Fruit fly (Drosophila melanogaster) whole organism, wandering third instar larva: ENCODE results near the gene CG2211.
A peak's percentile ranks its signal among the peaks of the same experiment; 100 is the strongest.

ENCODE experiments used
- Abd-B ChIP-seq: fragments of >200 bp; optimal IDR thresholded peaks from 2 replicates; lab custom pipeline; 2017; ENCODE audit warnings: missing biosample characterization, missing genetic modification characterization
- CG32264 ChIP-seq: fragments of 200-800 bp; sonication (Bioruptor generic); optimal IDR thresholded peaks from 2 replicates; lab custom pipeline; 2016; ENCODE audit warnings: missing biosample characterization, missing genetic modification characterization
- CG9705 ChIP-seq: fragments of 200-800 bp; sonication (Bioruptor generic); optimal IDR thresholded peaks from 2 replicates; lab custom pipeline; 2018; ENCODE audit warnings: missing biosample characterization, mild to moderate bottlenecking, missing genetic modification characterization
- CrebA ChIP-seq: fragments of 200-800 bp; sonication (Bioruptor generic); optimal IDR thresholded peaks from 2 replicates; lab custom pipeline; 2016; ENCODE audit warnings: missing biosample characterization, mild to moderate bottlenecking, missing genetic modification characterization, borderline replicate concordance
- Dif ChIP-seq: fragments of 200-275, 200-300 bp; sonication (Bioruptor generic); optimal IDR thresholded peaks from 2 replicates; lab custom pipeline; 2018; ENCODE audit warnings: missing biosample characterization, missing genetic modification characterization; ENCODE audit not compliant: partially characterized antibody
- GATAd ChIP-seq: sonication (Bioruptor generic); optimal IDR thresholded peaks from 2 replicates; lab custom pipeline; 2016; ENCODE audit warnings: missing biosample characterization, missing genetic modification characterization
- HLH106 ChIP-seq: fragments of 200-800 bp; optimal IDR thresholded peaks from 3 replicates; lab custom pipeline; 2019; ENCODE audit warnings: missing biosample characterization, mild to moderate bottlenecking, missing genetic modification characterization, moderate library complexity
- Hnf4 ChIP-seq: fragments of 200-800 bp; sonication (Bioruptor generic); optimal IDR thresholded peaks from 2 replicates; lab custom pipeline; 2016; ENCODE audit warnings: missing biosample characterization, mild to moderate bottlenecking, missing genetic modification characterization
- Hr78 ChIP-seq: fragments of >200 bp; optimal IDR thresholded peaks from 2 replicates; lab custom pipeline; 2017; ENCODE audit warnings: missing biosample characterization, missing genetic modification characterization
- Hr83 ChIP-seq: fragments of 200-300 bp; sonication (Bioruptor generic); optimal IDR thresholded peaks from 2 replicates; lab custom pipeline; 2016; ENCODE audit warnings: missing biosample characterization, mild to moderate bottlenecking, missing genetic modification characterization, moderate library complexity; ENCODE audit not compliant: poor library complexity, severe bottlenecking
- Jra ChIP-seq: sonication (Bioruptor generic); optimal IDR thresholded peaks from 2 replicates; lab custom pipeline; 2016; ENCODE audit warnings: missing biosample characterization, missing genetic modification characterization
- Mio ChIP-seq: sonication (Bioruptor generic); optimal IDR thresholded peaks from 2 replicates; lab custom pipeline; 2016; ENCODE audit warnings: missing biosample characterization, missing genetic modification characterization
- Myc ChIP-seq: fragments of >200 bp; optimal IDR thresholded peaks from 2 replicates; lab custom pipeline; 2017
- N ChIP-seq: fragments of >200 bp; optimal IDR thresholded peaks from 2 replicates; lab custom pipeline; 2018; ENCODE audit warnings: missing biosample characterization, missing external identifiers, missing genetic modification characterization
- OdsH ChIP-seq: fragments of 200-800 bp; sonication (Bioruptor generic); optimal IDR thresholded peaks from 2 replicates; lab custom pipeline; 2016; ENCODE audit warnings: missing biosample characterization, mild to moderate bottlenecking, missing genetic modification characterization
- Rel ChIP-seq, 2 experiments: fragments of 200-800 bp; sonication (Bioruptor generic) in 1 of 2; optimal IDR thresholded peaks; 2 replicates in 1 of 2; 3 replicates in 1 of 2; lab custom pipeline; 2016 to 2019; ENCODE audit warnings: mild to moderate bottlenecking in 2 of 2, missing biosample characterization in 2 of 2, missing genetic modification characterization in 2 of 2, moderate library complexity in 1 of 2
- Sp1 ChIP-seq: fragments of 200-800 bp; sonication (Bioruptor generic); optimal IDR thresholded peaks from 3 replicates; lab custom pipeline; 2019; ENCODE audit warnings: missing biosample characterization, mild to moderate bottlenecking, missing genetic modification characterization, moderate library complexity
- br ChIP-seq: fragments of 200-800 bp; sonication (Bioruptor generic); optimal IDR thresholded peaks from 2 replicates; lab custom pipeline; 2016; ENCODE audit warnings: missing biosample characterization, missing genetic modification characterization
- brk ChIP-seq: fragments of 200-800 bp; sonication (Bioruptor generic); optimal IDR thresholded peaks from 2 replicates; lab custom pipeline; 2016; ENCODE audit warnings: missing biosample characterization, mild to moderate bottlenecking, missing genetic modification characterization
- dl ChIP-seq, 2 experiments: fragments of 175-275, 200-275 bp in 1 of 2; fragments of 200-275 bp in 1 of 2; sonication (Bioruptor generic); optimal IDR thresholded peaks; lab custom pipeline; 2018; ENCODE audit warnings: mild to moderate bottlenecking in 2 of 2, missing biosample characterization in 2 of 2, missing genetic modification characterization in 2 of 2, moderate library complexity in 2 of 2; ENCODE audit not compliant: partially characterized antibody in 2 of 2, insufficient read depth in 1 of 2
- dmrt93B ChIP-seq: fragments of 200-800 bp; sonication (Bioruptor generic); optimal IDR thresholded peaks from 2 replicates; lab custom pipeline; 2018; ENCODE audit warnings: missing biosample characterization, mild to moderate bottlenecking, missing genetic modification characterization
- dsf ChIP-seq: sonication (Bioruptor generic); optimal IDR thresholded peaks from 2 replicates; lab custom pipeline; 2016; ENCODE audit warnings: missing biosample characterization, missing genetic modification characterization, borderline replicate concordance
- ey ChIP-seq: fragments of 200-800 bp; sonication (Bioruptor generic); optimal IDR thresholded peaks from 2 replicates; lab custom pipeline; 2016; ENCODE audit warnings: missing biosample characterization, missing genetic modification characterization
- foxo ChIP-seq, 2 experiments: fragments of 200-800 bp; sonication (Bioruptor generic); optimal IDR thresholded peaks; 2 replicates in 1 of 2; 3 replicates in 1 of 2; lab custom pipeline; 2016 to 2017; ENCODE audit warnings: missing biosample characterization in 2 of 2, missing genetic modification characterization in 2 of 2
- fru ChIP-seq: fragments of 200-800 bp; sonication (Bioruptor generic); optimal IDR thresholded peaks from 3 replicates; lab custom pipeline; 2016; ENCODE audit warnings: missing biosample characterization, mild to moderate bottlenecking, missing genetic modification characterization
- h ChIP-seq: fragments of 200-800 bp; sonication (Bioruptor generic); optimal IDR thresholded peaks from 3 replicates; lab custom pipeline; 2016; ENCODE audit warnings: missing biosample characterization, mild to moderate bottlenecking, missing genetic modification characterization
- jim ChIP-seq: fragments of 175-275, 200-325 bp; sonication (Bioruptor generic); optimal IDR thresholded peaks from 2 replicates; lab custom pipeline; 2016; ENCODE audit warnings: missing biosample characterization, mild to moderate bottlenecking, missing genetic modification characterization
- lola ChIP-seq: fragments of >200 bp; optimal IDR thresholded peaks from 2 replicates; lab custom pipeline; 2017; ENCODE audit warnings: missing biosample characterization, missing genetic modification characterization
- pan ChIP-seq: fragments of >200 bp; optimal IDR thresholded peaks from 2 replicates; lab custom pipeline; 2017
- psq ChIP-seq: fragments of 200-800 bp; sonication (Bioruptor generic); optimal IDR thresholded peaks from 3 replicates; lab custom pipeline; 2017; ENCODE audit warnings: missing biosample characterization, mild to moderate bottlenecking, missing genetic modification characterization, moderate library complexity
- rgr ChIP-seq: fragments of 200-800 bp; sonication (Bioruptor generic); optimal IDR thresholded peaks from 3 replicates; lab custom pipeline; 2016; ENCODE audit warnings: missing biosample characterization, mild to moderate bottlenecking, missing genetic modification characterization
- sage ChIP-seq: fragments of 200-800 bp; sonication (Bioruptor generic); optimal IDR thresholded peaks from 2 replicates; lab custom pipeline; 2016; ENCODE audit warnings: missing biosample characterization, mild to moderate bottlenecking, missing genetic modification characterization
- sv ChIP-seq: fragments of 200-800 bp; sonication (Bioruptor generic); optimal IDR thresholded peaks from 3 replicates; lab custom pipeline; 2016; ENCODE audit warnings: missing biosample characterization, missing genetic modification characterization
- tai ChIP-seq: sonication (Bioruptor generic); optimal IDR thresholded peaks from 2 replicates; lab custom pipeline; 2016; ENCODE audit warnings: missing biosample characterization, missing genetic modification characterization
- usp ChIP-seq: fragments of >200 bp; optimal IDR thresholded peaks from 2 replicates; lab custom pipeline; 2017; ENCODE audit warnings: missing biosample characterization, missing genetic modification characterization
- woc ChIP-seq: sonication (Bioruptor generic); optimal IDR thresholded peaks from 2 replicates; lab custom pipeline; 2016; ENCODE audit warnings: missing biosample characterization, mild to moderate bottlenecking, missing genetic modification characterization

Gene CG2211

DNA sequence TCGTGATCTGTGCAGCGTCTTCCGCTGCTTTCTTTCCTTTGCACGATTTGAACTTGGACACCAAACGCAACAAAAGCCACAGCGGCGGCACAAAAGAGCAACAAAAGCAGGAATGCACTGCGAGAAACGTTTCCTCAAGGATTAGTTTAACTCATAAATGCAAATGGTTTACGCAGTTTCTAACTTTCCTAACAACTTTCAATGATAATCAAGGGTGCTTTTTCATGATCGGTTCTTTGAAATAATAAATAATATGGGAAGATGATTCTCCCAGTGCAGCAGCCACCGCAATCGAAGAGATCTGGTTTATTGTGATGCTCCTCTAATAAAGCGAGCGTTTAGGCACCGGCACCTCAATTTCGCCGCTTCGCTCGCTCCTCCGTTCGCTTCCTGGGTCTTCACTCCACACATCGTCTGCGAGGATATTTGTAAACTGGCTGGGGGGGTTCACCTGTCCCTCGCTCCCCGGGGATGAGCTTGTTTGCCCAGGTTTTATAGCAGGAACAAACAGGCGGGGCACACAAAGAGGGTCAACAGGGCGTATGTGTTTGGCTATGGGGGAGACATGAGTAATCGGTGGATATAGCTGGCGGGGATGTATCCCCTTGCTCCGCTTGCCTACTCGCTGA, 15.9 kb downstream of the CG2211 start (continued):
- TF ChIP-seq Hr83 (GFP tag; lab: Kevin White, UChicago) (peak; percentile 83), brk (GFP tag; lab: Kevin White, UChicago) (no peak), Mio (GFP tag; lab: Kevin White, UChicago) (peak; percentile 77), lola (no peak), Abd-B (GFP tag; lab: Kevin White, UChicago) (no peak)

DNA sequence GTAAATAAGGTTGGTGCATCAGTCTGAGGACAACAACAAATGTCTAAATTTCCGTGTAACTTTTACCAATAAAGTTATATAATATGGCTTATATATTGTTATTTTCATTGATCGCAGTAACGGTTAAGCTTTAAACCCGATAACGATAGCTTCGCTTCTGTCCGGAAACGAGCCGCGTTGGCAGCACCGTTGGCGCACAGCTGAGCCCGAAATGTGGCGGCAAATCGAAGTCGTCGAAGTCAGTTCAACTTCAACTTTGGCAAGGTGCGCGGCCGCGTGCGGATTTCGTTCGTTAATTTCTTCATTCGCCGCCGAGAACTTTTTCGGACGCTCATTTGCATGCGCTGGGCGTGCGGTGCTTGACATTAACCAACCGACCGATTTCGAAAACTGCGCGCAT, 16.9 kb downstream of the CG2211 start, which contains the start of gene Myo61F:
TSS of gene Myo61F (plus strand) at position 240 of the 400 bp plus-strand sequence.
- TF ChIP-seq dl (GFP tag; optimal IDR thresholded peaks at IDR 0.05; lab: Kevin White, UChicago; ENCODE audit: insufficient read depth in 1 of 2, partially characterized antibody in 2 of 2) (no peak), Rel (GFP tag; optimal IDR thresholded peaks at IDR 0.05; lab: Kevin White, UChicago) (no peak), Rel (tag; optimal IDR thresholded peaks at IDR 0.05; lab: Kevin White, UChicago) (peak; percentile 38)

DNA sequence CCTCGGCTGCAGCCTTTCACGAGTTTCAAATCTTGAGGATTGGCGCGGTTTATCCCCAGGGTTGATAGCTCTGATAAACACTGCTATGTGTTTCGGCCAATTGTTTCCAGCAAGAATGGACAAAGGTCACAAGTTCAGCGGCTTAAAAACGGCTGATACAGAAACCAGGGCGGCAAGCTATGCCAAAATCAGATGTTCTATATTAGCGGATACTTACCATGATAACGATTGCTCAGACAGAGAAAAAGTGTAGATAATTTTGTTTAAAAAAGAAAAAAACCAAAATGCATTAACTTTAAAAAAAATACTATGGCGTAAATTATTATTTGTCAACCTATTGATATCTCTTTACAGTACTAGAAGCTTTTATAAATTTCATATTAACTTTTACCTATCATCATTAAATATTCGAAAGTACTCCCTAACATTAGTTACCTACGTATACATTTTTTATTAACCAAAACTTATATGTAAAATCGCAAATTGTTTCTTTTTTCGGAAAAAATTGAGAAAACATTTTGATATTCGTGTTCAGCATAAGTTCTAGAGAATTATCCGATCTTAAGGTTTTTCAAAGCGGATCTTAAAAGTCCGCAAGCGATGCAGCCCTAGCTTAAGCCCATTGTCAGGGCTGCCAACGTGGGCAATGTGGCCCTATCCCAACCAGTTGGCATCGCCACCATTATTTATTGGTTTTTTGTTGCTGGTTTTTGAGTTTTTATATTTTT, 22.0 kb downstream of the CG2211 start, which contains the start of the genes sturkopf and Herc4:
TSS of gene sturkopf (minus strand) at position 339 of the 728 bp plus-strand sequence.
TSS of gene Herc4 (plus strand) at position 658 of the 728 bp plus-strand sequence.
- TF ChIP-seq sv (GFP tag; lab: Kevin White, UChicago), result peak; percentile 82
- TF ChIP-seq Hnf4 (GFP tag; lab: Kevin White, UChicago), result no peak
- peak; percentile 88 for TF ChIP-seq woc (GFP tag; lab: Kevin White, UChicago)
- TF ChIP-seq fru, result peak; percentile 84
- TF ChIP-seq Rel (GFP tag; optimal IDR thresholded peaks at IDR 0.05; lab: Kevin White, UChicago), result no peak
- TF ChIP-seq Rel (tag; optimal IDR thresholded peaks at IDR 0.05; lab: Kevin White, UChicago), result peak; percentile 13
- no peak for TF ChIP-seq Jra (GFP tag; lab: Kevin White, UChicago)
- no peak for TF ChIP-seq dmrt93B
- TF ChIP-seq Hr83 (GFP tag; lab: Kevin White, UChicago), result peak; percentile 23
- TF ChIP-seq pan, result no peak
- TF ChIP-seq Sp1 (GFP tag; lab: Kevin White, UChicago), result peak; percentile 85
- peak; percentile 68 for TF ChIP-seq OdsH (GFP tag; lab: Kevin White, UChicago)
- TF ChIP-seq ey (GFP tag; lab: Kevin White, UChicago), result peak; percentile 76
- TF ChIP-seq GATAd, result no peak
- no peak for TF ChIP-seq br (GFP tag; lab: Kevin White, UChicago)
- no peak for TF ChIP-seq Abd-B (GFP tag; lab: Kevin White, UChicago)
- peak in 1 of 2 experiments; percentile 92 for TF ChIP-seq foxo (GFP tag; optimal IDR thresholded peaks at IDR 0.05; lab: Kevin White, UChicago)
- no peak for TF ChIP-seq Dif (GFP tag; lab: Kevin White, UChicago)
- TF ChIP-seq Hr78, result peak; percentile 45
- peak; percentile 61 for TF ChIP-seq CG9705 (GFP tag; lab: Kevin White, UChicago)
- peak; percentile 91 for TF ChIP-seq h
- peak; percentile 66 for TF ChIP-seq psq
- TF ChIP-seq N (GFP tag; lab: Kevin White, UChicago), result no peak
- TF ChIP-seq HLH106 (tag; lab: Kevin White, UChicago), result peak; percentile 85
- TF ChIP-seq rgr (GFP tag; lab: Kevin White, UChicago), result peak; percentile 78
- TF ChIP-seq lola, result no peak

DNA sequence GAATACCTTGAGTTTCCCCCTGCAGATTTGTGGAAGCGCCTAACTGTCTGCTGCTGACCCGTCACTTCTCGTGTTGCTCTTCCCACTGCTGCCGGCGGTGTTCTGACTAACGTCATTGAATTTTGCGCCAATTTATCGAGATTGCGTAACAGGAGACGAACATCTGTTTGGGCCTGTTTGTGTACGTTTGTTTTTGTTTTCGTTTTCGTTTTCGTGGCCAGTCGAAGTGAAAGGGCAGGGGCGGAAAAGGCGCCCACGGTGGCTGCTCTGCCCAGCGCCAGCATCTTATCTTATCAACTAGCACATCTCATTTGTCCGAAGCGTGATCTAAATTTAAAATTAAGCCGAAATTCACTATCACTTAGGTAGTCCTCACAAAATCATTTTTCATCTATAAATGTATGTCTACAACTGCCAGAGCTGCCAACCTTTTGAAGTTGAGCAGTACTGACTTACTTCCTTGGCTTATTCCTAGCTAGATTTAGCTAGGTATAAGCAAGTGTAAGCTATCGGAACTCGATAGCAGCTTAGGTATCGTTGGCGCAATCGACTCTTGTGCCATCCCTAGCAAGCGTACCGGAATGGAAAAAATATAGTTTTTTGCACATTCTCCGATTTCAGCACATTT, 28.0 kb downstream of the CG2211 start, which contains the start of the genes Ctr9 and Nt5a:
TSS of gene Ctr9 (plus strand) at position 220 of the 628 bp plus-strand sequence.
TSS of gene Nt5a (minus strand) at position 414 of the 628 bp plus-strand sequence.
- no peak for TF ChIP-seq Abd-B (GFP tag; lab: Kevin White, UChicago)
- TF ChIP-seq CG32264 (GFP tag; lab: Kevin White, UChicago), result no peak
- no peak for TF ChIP-seq br (GFP tag; lab: Kevin White, UChicago)
- TF ChIP-seq ey (GFP tag; lab: Kevin White, UChicago), result peak; percentile 58
- peak; percentile 64 for TF ChIP-seq rgr (GFP tag; lab: Kevin White, UChicago)
- TF ChIP-seq h, result no peak
- TF ChIP-seq tai (GFP tag; lab: Kevin White, UChicago), result no peak
- no peak for TF ChIP-seq dl (GFP tag; optimal IDR thresholded peaks at IDR 0.05; lab: Kevin White, UChicago; ENCODE audit: insufficient read depth in 1 of 2, partially characterized antibody in 2 of 2)
- TF ChIP-seq GATAd, result no peak
- peak; percentile 56 for TF ChIP-seq OdsH (GFP tag; lab: Kevin White, UChicago)
- TF ChIP-seq lola, result no peak
- no peak for TF ChIP-seq sage (GFP tag; lab: Kevin White, UChicago)
- TF ChIP-seq CrebA (GFP tag; lab: Kevin White, UChicago), result no peak
- peak; percentile 38 for TF ChIP-seq CG9705 (GFP tag; lab: Kevin White, UChicago)
- TF ChIP-seq N (GFP tag; lab: Kevin White, UChicago), result no peak
- peak; percentile 44 for TF ChIP-seq Sp1 (GFP tag; lab: Kevin White, UChicago)
- peak; percentile 89 for TF ChIP-seq Hr83 (GFP tag; lab: Kevin White, UChicago)
- TF ChIP-seq usp (GFP tag; lab: Kevin White, UChicago), result no peak
- peak; percentile 55 for TF ChIP-seq HLH106 (tag; lab: Kevin White, UChicago)
- no peak for TF ChIP-seq Hnf4 (GFP tag; lab: Kevin White, UChicago)
- TF ChIP-seq jim (GFP tag; lab: Kevin White, UChicago), result no peak
- no peak for TF ChIP-seq Dif (GFP tag; lab: Kevin White, UChicago)
- no peak for TF ChIP-seq Mio (GFP tag; lab: Kevin White, UChicago)
- TF ChIP-seq Myc (lab: Kevin White, UChicago), result peak; percentile 90
- TF ChIP-seq dsf (GFP tag; lab: Kevin White, UChicago), result no peak
- TF ChIP-seq psq, result peak; percentile 75
- no peak for TF ChIP-seq Rel (GFP tag; optimal IDR thresholded peaks at IDR 0.05; lab: Kevin White, UChicago)
- peak; percentile 66 for TF ChIP-seq Rel (tag; optimal IDR thresholded peaks at IDR 0.05; lab: Kevin White, UChicago)
- peak in 1 of 2 experiments; percentile 69 for TF ChIP-seq foxo (GFP tag; optimal IDR thresholded peaks at IDR 0.05; lab: Kevin White, UChicago)
- TF ChIP-seq Jra (GFP tag; lab: Kevin White, UChicago), result no peak
